Worm (Caenorhabditis elegans): ENCODE data around the gene Y48E1B.3.

Y48E1B.3 gene

ce11 chrII:13567871-13568270, at the start of gene Y48E1B.3:
TSS of gene Y48E1B.3 (minus strand) at chrII:13567971.
- TF ChIP-seq ama-1 (optimal IDR thresholded peaks at IDR 0.05) (no peak), irx-1 (tag; optimal IDR thresholded peaks at IDR 0.05) (no peak), lsy-2 (tag; optimal IDR thresholded peaks at IDR 0.05) (no peak), swsn-7 (tag; optimal IDR thresholded peaks at IDR 0.05) (no peak), ztf-11 (tag; optimal IDR thresholded peaks at IDR 0.05) (no peak), hlh-17 (GFP tag; optimal IDR thresholded peaks at IDR 0.05; ENCODE audit: borderline replicate concordance) (no peak), hlh-4 (tag; optimal IDR thresholded peaks at IDR 0.05) (no peak), nhr-237 (tag; optimal IDR thresholded peaks at IDR 0.05) (no peak), unc-130 (tag; optimal IDR thresholded peaks at IDR 0.05) (no peak)

ce11 chrII:13616000-13616399, 48.2 kb upstream of the Y48E1B.3 start, which contains the start of gene gst-14:
TSS of gene gst-14 (minus strand) at chrII:13616100.
- TF ChIP-seq nhr-76 (tag; optimal IDR thresholded peaks at IDR 0.05) = no peak
- no peak for TF ChIP-seq xbp-1 (tag; optimal IDR thresholded peaks at IDR 0.05)
- no peak for TF ChIP-seq pag-3 (tag; optimal IDR thresholded peaks at IDR 0.05; ENCODE audit: borderline replicate concordance, insufficient read depth)
- peak; percentile 12 for TF ChIP-seq nhr-71 (tag; optimal IDR thresholded peaks at IDR 0.05)
- no peak for TF ChIP-seq sox-4 (tag; optimal IDR thresholded peaks at IDR 0.05)
- TF ChIP-seq nhr-20 (tag; optimal IDR thresholded peaks at IDR 0.05) = peak; percentile 72
- TF ChIP-seq sptf-1 (tag; optimal IDR thresholded peaks at IDR 0.05) = no peak
- TF ChIP-seq aha-1 (tag; optimal IDR thresholded peaks at IDR 0.05) = no peak
- no peak for TF ChIP-seq jun-1 (tag; optimal IDR thresholded peaks at IDR 0.05)

- TF ChIP-seq nhr-71 (tag; optimal IDR thresholded peaks at IDR 0.05) (peak; percentile 20), fkh-4 (tag; optimal IDR thresholded peaks at IDR 0.05; ENCODE audit: borderline replicate concordance) (no peak), lin-15B (tag; optimal IDR thresholded peaks at IDR 0.05) (no peak), unc-62 (GFP tag; optimal IDR thresholded peaks at IDR 0.05) (no peak), unc-130 (tag; optimal IDR thresholded peaks at IDR 0.05) (no peak), ceh-88 (GFP tag; IDR thresholded peaks at IDR 0.05) (no peak), dsc-1 (tag; optimal IDR thresholded peaks at IDR 0.05) (no peak), C04F5.9 (tag; optimal IDR thresholded peaks at IDR 0.05) (no peak), sptf-1 (tag; optimal IDR thresholded peaks at IDR 0.05) (no peak), fos-1 (tag; optimal IDR thresholded peaks at IDR 0.05) (no peak), ztf-11 (tag; optimal IDR thresholded peaks at IDR 0.05) (no peak), F16B12.6 (tag; optimal IDR thresholded peaks at IDR 0.05) (no peak), egl-13 (tag; optimal IDR thresholded peaks at IDR 0.05) (no peak), lin-14 (GFP tag; optimal IDR thresholded peaks at IDR 0.05) (peak; percentile 70), hpl-2 (GFP tag; optimal IDR thresholded peaks at IDR 0.05) (no peak), nhr-237 (tag; optimal IDR thresholded peaks at IDR 0.05) (no peak), nhr-85 (tag) (peak; percentile 84), nhr-20 (tag; optimal IDR thresholded peaks at IDR 0.05) (peak; percentile 13), nhr-19 (GFP tag; conservative IDR thresholded peaks at IDR 0.05) (no peak), egl-27 (tag; optimal IDR thresholded peaks at IDR 0.05) (no peak), fkh-8 (tag; optimal IDR thresholded peaks at IDR 0.05) (peak; percentile 4), nhr-76 (tag; optimal IDR thresholded peaks at IDR 0.05) (no peak)
Measured at ce11 chrII:13614516-13614915, 46.7 kb upstream of the Y48E1B.3 start.

ce11 chrII:13613096-13613495, 45.3 kb upstream of the Y48E1B.3 start, which contains the start of gene gst-15:
TSS of gene gst-15 (minus strand) at chrII:13613196.
- TF ChIP-seq nhr-237 (tag; optimal IDR thresholded peaks at IDR 0.05) = no peak
- no peak for TF ChIP-seq nhr-12 (tag; optimal IDR thresholded peaks at IDR 0.05)
- TF ChIP-seq nhr-19 (GFP tag; conservative IDR thresholded peaks at IDR 0.05) = no peak
- no peak for TF ChIP-seq rnt-1 (tag; optimal IDR thresholded peaks at IDR 0.05)
- TF ChIP-seq mdl-1 (tag; optimal IDR thresholded peaks at IDR 0.05) = no peak
- no peak for TF ChIP-seq ceh-63 (GFP tag; optimal IDR thresholded peaks at IDR 0.05)
- TF ChIP-seq unc-86 (tag; optimal IDR thresholded peaks at IDR 0.05) = no peak
- no peak for TF ChIP-seq ces-1 (GFP tag; optimal IDR thresholded peaks at IDR 0.05)
- no peak for TF ChIP-seq hpl-2 (GFP tag; optimal IDR thresholded peaks at IDR 0.05)
- TF ChIP-seq unc-130 (tag; optimal IDR thresholded peaks at IDR 0.05) = no peak
- TF ChIP-seq mep-1 (tag; optimal IDR thresholded peaks at IDR 0.05) = no peak
- TF ChIP-seq alr-1 (tag; optimal IDR thresholded peaks at IDR 0.05; ENCODE audit: borderline replicate concordance) = no peak
- no peak for TF ChIP-seq sox-4 (tag; optimal IDR thresholded peaks at IDR 0.05)

Measured in whole organism, L1 larva.